Fruit fly (Drosophila melanogaster): ENCODE measurements around the gene CG32700.

The CG32700 gene

DNA sequence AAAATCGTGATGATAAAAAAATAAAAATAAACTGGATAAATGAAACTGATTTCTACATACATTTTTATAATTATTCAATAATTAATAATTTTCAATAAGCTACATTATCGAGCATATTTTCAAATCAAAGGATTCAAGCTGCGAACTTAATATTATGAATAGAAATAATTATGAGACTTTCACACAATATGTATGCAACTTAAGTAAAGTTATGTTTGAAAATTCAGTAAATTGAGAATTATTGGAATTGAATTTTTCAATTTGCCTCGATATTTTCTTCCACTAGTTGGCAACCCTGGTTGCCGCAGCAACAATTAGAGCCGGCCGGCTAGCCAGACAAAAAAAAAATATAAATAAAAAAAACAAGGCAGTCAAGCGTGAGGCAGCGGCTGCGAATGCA is 83.6 kb downstream of the CG32700 start:
- TF ChIP-seq OdsH (GFP tag; optimal IDR thresholded peaks at IDR 0.05) (peak; percentile 39), CG11762 (GFP tag; optimal IDR thresholded peaks at IDR 0.05; ENCODE audit: insufficient read depth) (peak; percentile 32), CG8119 (GFP tag; IDR thresholded peaks at IDR 0.05) (peak; percentile 47), fd85E (GFP tag; optimal IDR thresholded peaks at IDR 0.05) (no peak), CG6808 (GFP tag; optimal IDR thresholded peaks at IDR 0.05) (peak; percentile 46), Eip78C (GFP tag) (peak; percentile 81), CG6276 (GFP tag; optimal IDR thresholded peaks at IDR 0.05) (no peak), eg (GFP tag; IDR thresholded peaks at IDR 0.05) (peak; percentile 54), CG3032 (tag; optimal IDR thresholded peaks at IDR 0.05) (peak; percentile 52), fkh (GFP tag; optimal IDR thresholded peaks at IDR 0.05) (no peak), acj6 (GFP tag; optimal IDR thresholded peaks at IDR 0.05) (peak; percentile 15), CG3919 (GFP tag; optimal IDR thresholded peaks at IDR 0.05) (peak; percentile 37), ss (GFP tag; optimal IDR thresholded peaks at IDR 0.05) (peak; percentile 13 to 43), CG7368 (GFP tag; optimal IDR thresholded peaks at IDR 0.05) (no peak), CG15336 (GFP tag; IDR thresholded peaks at IDR 0.05) (peak; percentile 55), CG10669 (GFP tag; optimal IDR thresholded peaks at IDR 0.05) (peak; percentile 49), CG8632 (GFP tag; optimal IDR thresholded peaks at IDR 0.05) (peak; percentile 32), CG32006 (GFP tag; optimal IDR thresholded peaks at IDR 0.05) (no peak), Ets96B (tag; optimal IDR thresholded peaks at IDR 0.05) (peak; percentile 63), CG6163 (GFP tag; IDR thresholded peaks at IDR 0.05) (peak; percentile 47; the same call in 2 of the 3 replicates), pdm3 (GFP tag; optimal IDR thresholded peaks at IDR 0.05) (peak; percentile 47), Hr39 (GFP tag; optimal IDR thresholded peaks at IDR 0.05) (no peak), Eip75B (GFP tag; optimal IDR thresholded peaks at IDR 0.05) (no peak), Hr4 (GFP tag; optimal IDR thresholded peaks at IDR 0.05) (peak; percentile 20), dsx (GFP tag; optimal IDR thresholded peaks at IDR 0.05; ENCODE audit: poor library complexity, severe bottlenecking) (peak; percentile 15), spab (GFP tag; optimal IDR thresholded peaks at IDR 0.05) (no peak), achi (GFP tag; optimal IDR thresholded peaks at IDR 0.05) (peak; percentile 21), fd59A (GFP tag; optimal IDR thresholded peaks at IDR 0.05) (peak; percentile 26), CG10631 (GFP tag; optimal IDR thresholded peaks at IDR 0.05) (peak; percentile 14), salr (GFP tag; optimal IDR thresholded peaks at IDR 0.05) (peak; percentile 7 to 50), CG6854 (GFP tag; optimal IDR thresholded peaks at IDR 0.05) (no peak), Gug (GFP tag; IDR thresholded peaks at IDR 0.05) (no peak)

DNA sequence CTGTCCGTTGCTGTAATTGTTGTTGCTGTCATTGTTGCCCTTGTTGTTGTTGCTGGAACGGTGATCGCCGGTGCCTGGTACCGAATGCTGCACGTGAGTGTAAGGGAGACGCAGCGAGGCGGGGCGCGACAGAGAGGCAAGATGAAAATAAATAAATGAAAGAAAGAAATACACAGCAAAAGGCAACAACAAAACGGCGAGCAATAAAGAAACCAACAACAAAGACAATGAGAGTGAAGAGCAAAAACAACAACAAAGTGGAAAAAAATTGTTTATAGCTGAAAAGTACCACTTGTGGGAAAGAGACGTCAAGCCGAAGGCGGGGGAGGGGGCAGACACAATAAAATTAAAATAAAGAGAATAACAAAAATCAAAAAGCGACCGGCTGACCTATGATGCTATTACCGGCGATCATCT is 84.1 kb downstream of the CG32700 start:
- TF ChIP-seq CG6276 (GFP tag; optimal IDR thresholded peaks at IDR 0.05) (no peak), CG6163 (GFP tag; IDR thresholded peaks at IDR 0.05) (peak; percentile 47; the same call in 1 of the 3 replicates), Lpt (GFP tag; optimal IDR thresholded peaks at IDR 0.05) (peak; percentile 17), CG32006 (GFP tag; optimal IDR thresholded peaks at IDR 0.05) (peak; percentile 27), esn (GFP tag; optimal IDR thresholded peaks at IDR 0.05) (no peak), Sox14 (GFP tag; optimal IDR thresholded peaks at IDR 0.05) (peak; percentile 57), svp (GFP tag) (peak; percentile 72), spab (GFP tag; optimal IDR thresholded peaks at IDR 0.05) (peak; percentile 17), CG8119 (GFP tag; IDR thresholded peaks at IDR 0.05) (0 out of 3 replicates have a peak, but pooled peaks have one; percentile 36), CG6808 (GFP tag; optimal IDR thresholded peaks at IDR 0.05) (peak; percentile 59), fkh (GFP tag; optimal IDR thresholded peaks at IDR 0.05) (peak; percentile 72), CG1621 (tag; optimal IDR thresholded peaks at IDR 0.05) (peak; percentile 33), dsx (GFP tag; optimal IDR thresholded peaks at IDR 0.05; ENCODE audit: poor library complexity, severe bottlenecking) (peak; percentile 71), Sox15 (GFP tag; optimal IDR thresholded peaks at IDR 0.05) (no peak), CG3032 (tag; optimal IDR thresholded peaks at IDR 0.05) (peak; percentile 45), Ets96B (tag; optimal IDR thresholded peaks at IDR 0.05) (peak; percentile 39), ss (GFP tag; optimal IDR thresholded peaks at IDR 0.05) (peak; percentile 66 to 76), Eip78C (GFP tag) (no peak), CG9139 (GFP tag; optimal IDR thresholded peaks at IDR 0.05) (peak; percentile 51)
